Worm (Caenorhabditis elegans): Measurements from ENCODE around the gene pho-8.

DNA sequence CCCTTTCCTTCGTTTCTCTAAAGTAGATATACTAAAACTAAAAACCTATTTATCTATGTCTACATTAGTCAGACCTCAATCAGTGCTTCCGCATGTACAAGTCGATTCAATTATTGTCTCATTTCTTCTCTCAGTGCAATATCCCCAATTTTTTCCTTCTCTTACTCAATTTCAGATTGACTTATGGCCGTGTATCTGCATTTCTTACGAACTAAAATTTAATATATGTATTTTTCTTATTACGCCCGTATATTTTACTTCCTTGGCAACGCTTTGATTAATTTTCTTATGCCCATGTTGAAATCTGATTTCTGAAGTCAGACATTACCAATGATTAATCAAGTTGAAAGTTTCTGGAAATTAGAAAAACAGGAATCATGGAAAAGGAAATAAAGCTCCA is 21.5 kb downstream of the pho-8 start:
- TF ChIP-seq rnt-1 (tag; optimal IDR thresholded peaks at IDR 0.05): no peak
- TF ChIP-seq ahr-1 (tag; optimal IDR thresholded peaks at IDR 0.05): no peak
- no peak for TF ChIP-seq fkh-6 (tag; optimal IDR thresholded peaks at IDR 0.05)
- TF ChIP-seq hlh-8 (tag; optimal IDR thresholded peaks at IDR 0.05): no peak
- TF ChIP-seq ttx-3 (tag; optimal IDR thresholded peaks at IDR 0.05): no peak
- no peak for TF ChIP-seq sdc-2 (tag; optimal IDR thresholded peaks at IDR 0.05)
- no peak for TF ChIP-seq madf-2 (tag; optimal IDR thresholded peaks at IDR 0.05)
- no peak for TF ChIP-seq eyg-1 (tag; optimal IDR thresholded peaks at IDR 0.05)
- no peak for TF ChIP-seq ama-1 (optimal IDR thresholded peaks at IDR 0.05)
- no peak for TF ChIP-seq tbx-2 (tag; optimal IDR thresholded peaks at IDR 0.05)
- no peak for TF ChIP-seq F13H6.1 (tag; optimal IDR thresholded peaks at IDR 0.05)
